Fruit fly (Drosophila melanogaster) whole organism, embryonic: ENCODE data around the gene Atf3.

Source experiments
- Aef1 ChIP-seq: fragments of 200-800 bp; sonication (Bioruptor generic); IDR thresholded peaks from 3 replicates; pipeline ENCODE4 v1.3.6; 2022; ENCODE audit warnings: missing biosample characterization, missing genetic modification characterization
- B-H2 ChIP-seq: fragments of 200-800 bp; sonication (Bioruptor generic); optimal IDR thresholded peaks from 2 replicates; lab custom pipeline; 2018; ENCODE audit warnings: missing biosample characterization, mild to moderate bottlenecking, missing genetic modification characterization
- CG10147 ChIP-seq: fragments of 200-800 bp; sonication (Bioruptor generic); optimal IDR thresholded peaks from 2 replicates; lab custom pipeline; 2019; ENCODE audit warnings: missing biosample characterization, mild to moderate bottlenecking, missing genetic modification characterization, moderate library complexity
- CG1024 ChIP-seq: fragments of 200-800 bp; sonication (Bioruptor generic); IDR thresholded peaks from 2 replicates; pipeline ENCODE4 v1.3.6; 2022; ENCODE audit warnings: missing biosample characterization, missing genetic modification characterization
- CG14710 ChIP-seq: fragments of 200-800 bp; sonication (Bioruptor generic); optimal IDR thresholded peaks from 3 replicates; lab custom pipeline; 2019; ENCODE audit warnings: missing biosample characterization, mild to moderate bottlenecking, missing genetic modification characterization, moderate library complexity
- CG15514 ChIP-seq: fragments of 200-800 bp; sonication (Bioruptor generic); optimal IDR thresholded peaks from 3 replicates; lab custom pipeline; 2017; ENCODE audit warnings: missing biosample characterization, missing genetic modification characterization, mild to moderate bottlenecking, moderate library complexity, missing genetic modification reagents
- CG17186 ChIP-seq: fragments of 200-800 bp; sonication (Bioruptor generic); optimal IDR thresholded peaks from 3 replicates; lab custom pipeline; 2017; ENCODE audit warnings: missing biosample characterization, missing genetic modification reagents, missing genetic modification characterization
- CG2129 ChIP-seq: fragments of 200-800 bp; sonication (Bioruptor generic); IDR thresholded peaks from 2 replicates; pipeline ENCODE4 v1.3.6; 2022; ENCODE audit warnings: missing biosample characterization, missing genetic modification characterization; ENCODE audit not compliant: partially characterized antibody
- CG30020 ChIP-seq: fragments of 200-800 bp; optimal IDR thresholded peaks from 2 replicates; lab custom pipeline; 2019; ENCODE audit warnings: missing biosample characterization, mild to moderate bottlenecking, missing genetic modification characterization, moderate library complexity
- CG30403 ChIP-seq: fragments of 200-800 bp; sonication (Bioruptor generic); optimal IDR thresholded peaks from 3 replicates; lab custom pipeline; 2016; ENCODE audit warnings: missing biosample characterization, missing genetic modification characterization
- CG3838 ChIP-seq: fragments of 200-800 bp; sonication (Bioruptor generic); optimal IDR thresholded peaks from 3 replicates; lab custom pipeline; 2016; ENCODE audit warnings: missing biosample characterization, missing genetic modification characterization
- CG4617 ChIP-seq: fragments of 200-800 bp; sonication (Bioruptor generic); optimal IDR thresholded peaks from 3 replicates; lab custom pipeline; 2016; ENCODE audit warnings: missing biosample characterization, missing genetic modification characterization, borderline replicate concordance
- CG6854 ChIP-seq: fragments of 200-800 bp; sonication (Bioruptor generic); optimal IDR thresholded peaks from 3 replicates; lab custom pipeline; 2017; ENCODE audit warnings: missing biosample characterization, mild to moderate bottlenecking, missing genetic modification characterization
- CG7928 ChIP-seq: fragments of 200-800 bp; sonication (Bioruptor generic); optimal IDR thresholded peaks from 2 replicates; lab custom pipeline; 2017; ENCODE audit warnings: missing biosample characterization, mild to moderate bottlenecking, missing genetic modification characterization
- CG7963 ChIP-seq: fragments of 200-800 bp; sonication (Bioruptor generic); IDR thresholded peaks from 3 replicates; pipeline ENCODE4 v1.3.6; 2022; ENCODE audit warnings: missing biosample characterization, missing genetic modification characterization; ENCODE audit not compliant: partially characterized antibody
- CG8290 ChIP-seq, 3 experiments: fragments of 200-800 bp; sonication (Bioruptor generic); optimal IDR thresholded peaks; 2 replicates each; lab custom pipeline; 2016 to 2019; ENCODE audit warnings: missing biosample characterization in 3 of 3, missing genetic modification characterization in 3 of 3, mild to moderate bottlenecking in 2 of 3, moderate library complexity in 1 of 3
- CG8765 ChIP-seq: fragments of 200-800 bp; sonication (Bioruptor generic); IDR thresholded peaks from 2 replicates; pipeline ENCODE4 v1.3.6; 2022; ENCODE audit warnings: missing biosample characterization, missing genetic modification characterization
- CG9932 ChIP-seq: fragments of 200-800 bp; sonication (Bioruptor generic); IDR thresholded peaks from 2 replicates; pipeline ENCODE4 v1.3.6; 2022; ENCODE audit warnings: missing biosample characterization, missing genetic modification characterization
- CTCF ChIP-seq: fragments of 200-800 bp; sonication (Bioruptor generic); optimal IDR thresholded peaks from 2 replicates; lab custom pipeline; 2017; ENCODE audit warnings: missing biosample characterization, mild to moderate bottlenecking, missing genetic modification characterization, moderate library complexity
- CrebB ChIP-seq: fragments of 200-800 bp; sonication (Bioruptor generic); optimal IDR thresholded peaks from 3 replicates; lab custom pipeline; 2018; ENCODE audit warnings: missing biosample characterization, mild to moderate bottlenecking, missing genetic modification characterization
- Dip2 ChIP-seq: fragments of 200-800 bp; sonication (Bioruptor generic); IDR thresholded peaks from 2 replicates; pipeline ENCODE4 v1.3.6; 2022; ENCODE audit warnings: missing biosample characterization, missing genetic modification characterization
- Doc3 ChIP-seq: fragments of 200-800 bp; sonication (Bioruptor generic); IDR thresholded peaks from 3 replicates; pipeline ENCODE4 v1.3.6; 2022; ENCODE audit warnings: missing biosample characterization, missing genetic modification characterization; ENCODE audit not compliant: partially characterized antibody
- E2f2 ChIP-seq: fragments of 200-800 bp; sonication (Bioruptor generic); IDR thresholded peaks from 2 replicates; pipeline ENCODE4 v1.3.6; 2022; ENCODE audit warnings: missing biosample characterization, missing genetic modification characterization
- HLHmδ ChIP-seq: fragments of 200-800 bp; sonication (Bioruptor generic); optimal IDR thresholded peaks from 2 replicates; lab custom pipeline; 2018; ENCODE audit warnings: missing biosample characterization, mild to moderate bottlenecking, missing genetic modification characterization, moderate library complexity
- Med ChIP-seq: fragments of 200-800 bp; sonication (Bioruptor generic); peaks from one replicate; lab custom pipeline; 2016; ENCODE audit warnings: missing biosample characterization, missing genetic modification characterization, mild to moderate bottlenecking, inconsistent platforms, moderate library complexity
- Myb ChIP-seq: fragments of 200-800 bp; sonication (Bioruptor generic); optimal IDR thresholded peaks from 2 replicates; lab custom pipeline; 2016; ENCODE audit warnings: missing biosample characterization, missing genetic modification characterization
- Nf-YC ChIP-seq: fragments of 200-800 bp; optimal IDR thresholded peaks from 3 replicates; lab custom pipeline; 2019; ENCODE audit warnings: missing biosample characterization, mild to moderate bottlenecking, missing genetic modification characterization, moderate library complexity
- Pdp1 ChIP-seq, 2 experiments: fragments of 200-800 bp; sonication (Bioruptor generic); optimal IDR thresholded peaks; 3 replicates each; lab custom pipeline; 2016; ENCODE audit warnings: missing biosample characterization in 2 of 2, missing genetic modification characterization in 2 of 2, mild to moderate bottlenecking in 1 of 2, moderate library complexity in 1 of 2
- Xrp1 ChIP-seq: fragments of 200-800 bp; sonication (Bioruptor generic); IDR thresholded peaks from 2 replicates; pipeline ENCODE4 v1.3.6; 2022; ENCODE audit warnings: missing biosample characterization, missing genetic modification characterization
- cas ChIP-seq: fragments of 200-800 bp; sonication (Bioruptor generic); IDR thresholded peaks from 2 replicates; pipeline ENCODE4 v1.3.6; 2022; ENCODE audit warnings: missing biosample characterization, missing genetic modification characterization
- dati ChIP-seq: fragments of 200-800 bp; sonication (Bioruptor generic); IDR thresholded peaks from 2 replicates; pipeline ENCODE4 v1.3.6; 2022; ENCODE audit warnings: missing biosample characterization, missing genetic modification characterization
- dm ChIP-seq: fragments of 200-800 bp; sonication (Bioruptor generic); optimal IDR thresholded peaks from 3 replicates; lab custom pipeline; 2016; ENCODE audit warnings: missing biosample characterization, missing genetic modification characterization
- ewg ChIP-seq: fragments of 200-800 bp; sonication (Bioruptor generic); optimal IDR thresholded peaks from 3 replicates; lab custom pipeline; 2017; ENCODE audit warnings: mild to moderate bottlenecking, missing biosample characterization, missing genetic modification reagents, missing genetic modification characterization
- gfzf ChIP-seq: fragments of 200-800 bp; sonication (Bioruptor generic); optimal IDR thresholded peaks from 2 replicates; lab custom pipeline; 2016; ENCODE audit warnings: missing biosample characterization, mild to moderate bottlenecking, missing genetic modification characterization, moderate library complexity
- grau ChIP-seq: fragments of 200-800 bp; optimal IDR thresholded peaks from 3 replicates; lab custom pipeline; 2019; ENCODE audit warnings: missing biosample characterization, mild to moderate bottlenecking, missing genetic modification characterization, moderate library complexity
- gro ChIP-seq: fragments of 200-800 bp; sonication (Bioruptor generic); optimal IDR thresholded peaks from 2 replicates; lab custom pipeline; 2016; ENCODE audit warnings: missing biosample characterization, missing genetic modification characterization
- inv ChIP-seq: fragments of 200-800 bp; sonication (Bioruptor generic); IDR thresholded peaks from 2 replicates; pipeline ENCODE4 v1.3.6; 2022; ENCODE audit warnings: missing biosample characterization, missing genetic modification characterization; ENCODE audit not compliant: partially characterized antibody
- kah ChIP-seq: fragments of 200-800 bp; sonication (Bioruptor generic); optimal IDR thresholded peaks from 2 replicates; lab custom pipeline; 2018; ENCODE audit warnings: missing biosample characterization, mild to moderate bottlenecking, missing genetic modification characterization
- ken ChIP-seq: fragments of 200-800 bp; sonication (Bioruptor generic); IDR thresholded peaks from 3 replicates; pipeline ENCODE4 v1.3.6; 2022; ENCODE audit warnings: missing biosample characterization, missing genetic modification characterization
- knrl ChIP-seq: fragments of 200-800 bp; sonication (Bioruptor generic); IDR thresholded peaks from 3 replicates; pipeline ENCODE4 v1.3.6; 2022; ENCODE audit warnings: missing biosample characterization, missing genetic modification characterization; ENCODE audit not compliant: partially characterized antibody
- lilli ChIP-seq: fragments of 200-800 bp; sonication (Bioruptor generic); optimal IDR thresholded peaks from 3 replicates; lab custom pipeline; 2016; ENCODE audit warnings: missing biosample characterization, missing genetic modification characterization
- nau ChIP-seq: fragments of 200-800 bp; sonication (Bioruptor generic); optimal IDR thresholded peaks from 3 replicates; lab custom pipeline; 2017; ENCODE audit warnings: missing biosample characterization, mild to moderate bottlenecking, missing genetic modification characterization, missing genetic modification reagents
- pzg ChIP-seq: fragments of 200-800 bp; sonication (Bioruptor generic); optimal IDR thresholded peaks from 3 replicates; lab custom pipeline; 2018; ENCODE audit warnings: missing biosample characterization, mild to moderate bottlenecking, missing genetic modification characterization, moderate library complexity
- row ChIP-seq: fragments of 200-800 bp; sonication (Bioruptor generic); IDR thresholded peaks from 3 replicates; pipeline ENCODE4 v1.3.6; 2022; ENCODE audit warnings: missing biosample characterization, missing genetic modification characterization
- sug ChIP-seq: fragments of 200-800 bp; optimal IDR thresholded peaks from 2 replicates; lab custom pipeline; 2019; ENCODE audit warnings: missing biosample characterization, mild to moderate bottlenecking, missing genetic modification characterization, moderate library complexity
- trem ChIP-seq: fragments of 200-800 bp; optimal IDR thresholded peaks from 3 replicates; lab custom pipeline; 2019; ENCODE audit warnings: missing biosample characterization, mild to moderate bottlenecking, missing genetic modification characterization, moderate library complexity
- vfl ChIP-seq: fragments of 200-800 bp; sonication (Bioruptor generic); optimal IDR thresholded peaks from 2 replicates; lab custom pipeline; 2016; ENCODE audit warnings: missing biosample characterization, missing genetic modification characterization
- vnd ChIP-seq: fragments of 200-800 bp; sonication (Bioruptor generic); IDR thresholded peaks from 3 replicates; pipeline ENCODE4 v1.3.6; 2022; ENCODE audit warnings: missing biosample characterization, missing genetic modification characterization; ENCODE audit not compliant: partially characterized antibody
- zen ChIP-seq: fragments of 200-800 bp; sonication (Bioruptor generic); optimal IDR thresholded peaks from 3 replicates; lab custom pipeline; 2018; ENCODE audit warnings: missing biosample characterization, mild to moderate bottlenecking, missing genetic modification characterization, moderate library complexity
- zen2 ChIP-seq: fragments of 200-800 bp; sonication (Bioruptor generic); IDR thresholded peaks from 3 replicates; pipeline ENCODE4 v1.3.6; 2022; ENCODE audit warnings: missing biosample characterization, missing genetic modification characterization; ENCODE audit not compliant: partially characterized antibody

Gene Atf3

dm6 chrX:1239832-1240231, 35.3 kb downstream of the Atf3 start, which contains the start of gene CG11403 (continued):
- TF ChIP-seq zen (peak; percentile 4), ken (GFP tag; lab: Robert Waterston, UW) (no peak), Myb (peak; percentile 53), dm (GFP tag; lab: Kevin White, UChicago) (peak; percentile 19), CTCF (GFP tag; lab: Kevin White, UChicago) (peak; percentile 62), lilli (GFP tag; lab: Kevin White, UChicago) (peak; percentile 41), vfl (peak; percentile 23), CG14710 (tag; lab: Kevin White, UChicago) (peak; percentile 66), CG8765 (GFP tag; lab: Robert Waterston, UW) (no peak), CG4617 (GFP tag; lab: Kevin White, UChicago) (peak; percentile 15), ewg (peak; percentile 17), CG15514 (GFP tag; lab: Kevin White, UChicago) (peak; percentile 49), Nf-YC (tag; lab: Kevin White, UChicago) (peak; percentile 32), CG17186 (peak; percentile 59), CG9932 (peak; percentile 52), pzg (GFP tag; lab: Kevin White, UChicago) (peak; percentile 65), kah (GFP tag; lab: Kevin White, UChicago) (peak; percentile 87), CG6854 (no peak), Xrp1 (GFP tag; lab: Robert Waterston, UW) (no peak), CG7928 (GFP tag; lab: Kevin White, UChicago) (peak; percentile 49), knrl (GFP tag; lab: Robert Waterston, UW) (peak; percentile 87), sug (tag; lab: Kevin White, UChicago) (peak; percentile 14), dati (GFP tag; lab: Robert Waterston, UW) (no peak), E2f2 (peak; percentile 97), CG2129 (GFP tag; lab: Robert Waterston, UW) (peak; percentile 83), vnd (GFP tag; lab: Robert Waterston, UW) (peak; percentile 79), CG10147 (peak; percentile 13), inv (GFP tag; lab: Robert Waterston, UW) (peak; percentile 81), CrebB (tag; lab: Kevin White, UChicago) (no peak), grau (tag; lab: Kevin White, UChicago) (peak; percentile 14), zen2 (peak; percentile 61; the same call in 1 of the 3 replicates), CG7963 (GFP tag; lab: Robert Waterston, UW) (0 out of 3 replicates have a peak, but pooled peaks have one; percentile 45), trem (tag; lab: Kevin White, UChicago) (peak; percentile 63), nau (GFP tag; lab: Kevin White, UChicago) (no peak), Aef1 (GFP tag; lab: Robert Waterston, UW) (peak; percentile 55; the same call in 2 of the 3 replicates), B-H2 (no peak), cas (GFP tag; lab: Robert Waterston, UW) (no peak), CG30403 (GFP tag; lab: Kevin White, UChicago) (peak; percentile 22), Pdp1 (GFP tag; optimal IDR thresholded peaks at IDR 0.05; lab: Kevin White, UChicago) (peak in 1 of 2 experiments; percentile 37), Dip2 (GFP tag; lab: Robert Waterston, UW) (no peak), CG3838 (no peak), row (GFP tag; lab: Robert Waterston, UW) (peak; percentile 60), Med (GFP tag; lab: Kevin White, UChicago) (peak; percentile 85), CG1024 (GFP tag; lab: Robert Waterston, UW) (no peak), gro (peak; percentile 2), CG30020 (tag; lab: Kevin White, UChicago) (no peak), gfzf (peak; percentile 91), HLHmδ (no peak), Doc3 (GFP tag; lab: Robert Waterston, UW) (peak; percentile 82), CG8290 (GFP tag; optimal IDR thresholded peaks at IDR 0.05; lab: Kevin White, UChicago) (peak; percentile 12), CG8290 (tag; optimal IDR thresholded peaks at IDR 0.05; lab: Kevin White, UChicago) (no peak)
